Fruit fly (Drosophila melanogaster) whole organism, embryonic: ENCODE measurements around the gene Cyp303a1.

Experiments
- Abd-B ChIP-seq: fragments of 200-800 bp; sonication (Bioruptor generic); optimal IDR thresholded peaks from 2 replicates; lab custom pipeline; 2018; ENCODE audit warnings: missing biosample characterization, mild to moderate bottlenecking, missing genetic modification characterization, moderate library complexity
- CG11695 ChIP-seq: fragments of 200-800 bp; sonication (Bioruptor generic); IDR thresholded peaks from 3 replicates; pipeline ENCODE4 v1.3.6; 2022; ENCODE audit warnings: missing biosample characterization, missing genetic modification characterization
- CG12104 ChIP-seq: fragments of 200-800 bp; sonication (Bioruptor generic); optimal IDR thresholded peaks from 3 replicates; lab custom pipeline; 2016; ENCODE audit warnings: missing biosample characterization, missing genetic modification characterization
- CG12299 ChIP-seq: fragments of 200-800 bp; sonication (Bioruptor generic); optimal IDR thresholded peaks from 2 replicates; lab custom pipeline; 2018; ENCODE audit warnings: missing biosample characterization, mild to moderate bottlenecking, missing genetic modification characterization
- CG13123 ChIP-seq: fragments of 200-800 bp; sonication (Bioruptor generic); optimal IDR thresholded peaks from 2 replicates; lab custom pipeline; 2016; ENCODE audit warnings: missing biosample characterization, missing genetic modification characterization
- CG13775 ChIP-seq: fragments of 200-800 bp; sonication (Bioruptor generic); optimal IDR thresholded peaks from 3 replicates; lab custom pipeline; 2017; ENCODE audit warnings: missing biosample characterization, mild to moderate bottlenecking, missing genetic modification characterization
- CG17829 ChIP-seq: fragments of 200-800 bp; optimal IDR thresholded peaks from 2 replicates; lab custom pipeline; 2019; ENCODE audit warnings: missing biosample characterization, mild to moderate bottlenecking, missing genetic modification characterization, moderate library complexity
- CG18262 ChIP-seq: fragments of 200-800 bp; optimal IDR thresholded peaks from 3 replicates; lab custom pipeline; 2019; ENCODE audit warnings: missing biosample characterization, mild to moderate bottlenecking, missing genetic modification characterization, moderate library complexity
- CG3281 ChIP-seq: fragments of 200-800 bp; sonication (Bioruptor generic); optimal IDR thresholded peaks from 3 replicates; lab custom pipeline; 2017; ENCODE audit warnings: missing biosample characterization, mild to moderate bottlenecking, missing genetic modification characterization
- CG43689 ChIP-seq: fragments of 200-800 bp; sonication (Bioruptor generic); IDR thresholded peaks from 2 replicates; pipeline ENCODE4 v1.3.6; 2022; ENCODE audit warnings: missing biosample characterization, missing genetic modification characterization
- CG6175 ChIP-seq: fragments of 200-800 bp; sonication (Bioruptor generic); IDR thresholded peaks from 3 replicates; pipeline ENCODE4 v1.3.6; 2022; ENCODE audit warnings: missing biosample characterization, missing genetic modification characterization
- CG7745 ChIP-seq: fragments of 200-800 bp; sonication (Bioruptor generic); optimal IDR thresholded peaks from 2 replicates; lab custom pipeline; 2018; ENCODE audit warnings: missing biosample characterization, mild to moderate bottlenecking, missing genetic modification characterization, moderate library complexity
- CG7786 ChIP-seq: fragments of 200-800 bp; sonication (Bioruptor generic); optimal IDR thresholded peaks from 2 replicates; lab custom pipeline; 2016; ENCODE audit warnings: missing biosample characterization, missing genetic modification characterization
- CoRest ChIP-seq: fragments of 200-800 bp; sonication (Bioruptor generic); optimal IDR thresholded peaks from 3 replicates; lab custom pipeline; 2018; ENCODE audit warnings: missing biosample characterization, mild to moderate bottlenecking, missing genetic modification characterization, moderate library complexity
- D ChIP-seq, 2 experiments: fragments of 200-800 bp in 1 of 2; fragments of >200 bp in 1 of 2; sonication (Bioruptor generic) in 1 of 2; optimal IDR thresholded peaks; 2 replicates in 1 of 2; 3 replicates in 1 of 2; lab custom pipeline; 2017; ENCODE audit warnings: mild to moderate bottlenecking in 1 of 2, missing biosample characterization in 1 of 2, missing genetic modification characterization in 1 of 2, missing genetic modification reagents in 1 of 2
- Dref ChIP-seq: fragments of 200-800 bp; sonication (Bioruptor generic); IDR thresholded peaks from 2 replicates; pipeline ENCODE4 v1.3.6; 2022; ENCODE audit warnings: missing biosample characterization, missing genetic modification characterization
- Drgx ChIP-seq: fragments of 200-800 bp; sonication (Bioruptor generic); IDR thresholded peaks from 2 replicates; pipeline ENCODE4 v1.3.6; 2022; ENCODE audit warnings: missing biosample characterization, missing genetic modification characterization
- Ets65A ChIP-seq: fragments of 200-800 bp; sonication (Bioruptor generic); peaks from one replicate; lab custom pipeline; 2016; ENCODE audit warnings: missing biosample characterization, missing genetic modification characterization
- Hmx ChIP-seq: fragments of 200-800 bp; sonication (Bioruptor generic); optimal IDR thresholded peaks from 2 replicates; lab custom pipeline; 2016; ENCODE audit warnings: missing biosample characterization, missing genetic modification characterization
- Meics ChIP-seq: fragments of 200-800 bp; sonication (Bioruptor generic); optimal IDR thresholded peaks from 2 replicates; lab custom pipeline; 2017; ENCODE audit warnings: missing biosample characterization, mild to moderate bottlenecking, missing genetic modification characterization
- Mes4 ChIP-seq: fragments of 200-800 bp; sonication (Bioruptor generic); optimal IDR thresholded peaks from 2 replicates; lab custom pipeline; 2016; ENCODE audit warnings: missing biosample characterization, missing genetic modification characterization
- Opbp ChIP-seq: fragments of 200-800 bp; sonication (Bioruptor generic); IDR thresholded peaks from 3 replicates; pipeline ENCODE4 v1.3.6; 2022; ENCODE audit warnings: missing biosample characterization, missing genetic modification characterization; ENCODE audit not compliant: partially characterized antibody
- Ssrp ChIP-seq: fragments of 200-800 bp; sonication (Bioruptor generic); optimal IDR thresholded peaks from 2 replicates; lab custom pipeline; 2018; ENCODE audit warnings: missing biosample characterization, mild to moderate bottlenecking, missing genetic modification characterization, moderate library complexity
- TFAM ChIP-seq: fragments of 200-800 bp; sonication (Bioruptor generic); optimal IDR thresholded peaks from 2 replicates; lab custom pipeline; 2017; ENCODE audit warnings: missing biosample characterization, missing genetic modification characterization, inconsistent platforms
- ara ChIP-seq: fragments of 200-800 bp; sonication (Bioruptor generic); IDR thresholded peaks from 2 replicates; pipeline ENCODE4 v1.3.6; 2022; ENCODE audit warnings: missing biosample characterization, missing genetic modification characterization
- chinmo ChIP-seq: fragments of 200-800 bp; sonication (Bioruptor generic); IDR thresholded peaks from 4 replicates; pipeline ENCODE4 v1.3.6; 2022; ENCODE audit warnings: missing biosample characterization, missing genetic modification characterization; ENCODE audit not compliant: partially characterized antibody
- crol ChIP-seq: fragments of 200-800 bp; sonication (Bioruptor generic); IDR thresholded peaks from 2 replicates; pipeline ENCODE4 v1.3.6; 2022; ENCODE audit warnings: missing biosample characterization, missing genetic modification characterization
- gem ChIP-seq: fragments of 200-800 bp; sonication (Bioruptor generic); optimal IDR thresholded peaks from 2 replicates; lab custom pipeline; 2019; ENCODE audit warnings: missing biosample characterization, mild to moderate bottlenecking, missing genetic modification characterization, moderate library complexity
- grau ChIP-seq: fragments of 200-800 bp; optimal IDR thresholded peaks from 3 replicates; lab custom pipeline; 2019; ENCODE audit warnings: missing biosample characterization, mild to moderate bottlenecking, missing genetic modification characterization, moderate library complexity
- grn ChIP-seq: fragments of 200-800 bp; sonication (Bioruptor generic); optimal IDR thresholded peaks from 3 replicates; lab custom pipeline; 2017; ENCODE audit warnings: missing biosample characterization, missing genetic modification characterization
- insv ChIP-seq, 2 experiments: fragments of 200-800 bp; sonication (Bioruptor generic); optimal IDR thresholded peaks; 3 replicates each; lab custom pipeline; 2016 to 2018; ENCODE audit warnings: missing biosample characterization in 2 of 2, missing genetic modification characterization in 2 of 2
- inv ChIP-seq: fragments of 200-800 bp; sonication (Bioruptor generic); IDR thresholded peaks from 2 replicates; pipeline ENCODE4 v1.3.6; 2022; ENCODE audit warnings: missing biosample characterization, missing genetic modification characterization; ENCODE audit not compliant: partially characterized antibody
- jumu ChIP-seq: fragments of 200-800 bp; sonication (Bioruptor generic); optimal IDR thresholded peaks from 3 replicates; lab custom pipeline; 2016; ENCODE audit warnings: missing biosample characterization, missing genetic modification characterization
- kah ChIP-seq: fragments of 200-800 bp; sonication (Bioruptor generic); optimal IDR thresholded peaks from 2 replicates; lab custom pipeline; 2018; ENCODE audit warnings: missing biosample characterization, mild to moderate bottlenecking, missing genetic modification characterization
- nerfin-1 ChIP-seq: fragments of 200-800 bp; sonication (Bioruptor generic); optimal IDR thresholded peaks from 3 replicates; lab custom pipeline; 2019; ENCODE audit warnings: missing biosample characterization, mild to moderate bottlenecking, missing genetic modification characterization, moderate library complexity
- nmo ChIP-seq: fragments of 200-800 bp; sonication (Bioruptor generic); optimal IDR thresholded peaks from 2 replicates; lab custom pipeline; 2018; ENCODE audit warnings: missing biosample characterization, mild to moderate bottlenecking, missing genetic modification characterization, moderate library complexity
- oc ChIP-seq: fragments of 200-800 bp; sonication (Bioruptor generic); optimal IDR thresholded peaks from 2 replicates; lab custom pipeline; 2018; ENCODE audit warnings: missing biosample characterization, mild to moderate bottlenecking, missing genetic modification characterization, moderate library complexity
- pfk ChIP-seq: fragments of 200-800 bp; sonication (Bioruptor generic); optimal IDR thresholded peaks from 2 replicates; lab custom pipeline; 2018; ENCODE audit warnings: missing biosample characterization, mild to moderate bottlenecking, missing genetic modification characterization, moderate library complexity
- phol ChIP-seq: fragments of 200-800 bp; sonication (Bioruptor generic); optimal IDR thresholded peaks from 3 replicates; lab custom pipeline; 2018; ENCODE audit warnings: missing biosample characterization, mild to moderate bottlenecking, missing genetic modification characterization, moderate library complexity
- sd ChIP-seq: fragments of 200-800 bp; sonication (Bioruptor generic); optimal IDR thresholded peaks from 3 replicates; lab custom pipeline; 2018; ENCODE audit warnings: missing biosample characterization, mild to moderate bottlenecking, missing genetic modification characterization, moderate library complexity
- tgo ChIP-seq: fragments of 200-800 bp; sonication (Bioruptor generic); IDR thresholded peaks from 3 replicates; pipeline ENCODE4 v1.3.6; 2022; ENCODE audit warnings: missing biosample characterization, missing genetic modification characterization
- twi ChIP-seq: fragments of 200-800 bp; optimal IDR thresholded peaks from 2 replicates; lab custom pipeline; 2019; ENCODE audit warnings: missing biosample characterization, mild to moderate bottlenecking, missing genetic modification characterization, moderate library complexity
- vvl ChIP-seq: fragments of 200-800 bp; sonication (Bioruptor generic); IDR thresholded peaks from 2 replicates; pipeline ENCODE4 v1.3.6; 2022; ENCODE audit warnings: missing biosample characterization, missing genetic modification characterization

The Cyp303a1 gene

DNA sequence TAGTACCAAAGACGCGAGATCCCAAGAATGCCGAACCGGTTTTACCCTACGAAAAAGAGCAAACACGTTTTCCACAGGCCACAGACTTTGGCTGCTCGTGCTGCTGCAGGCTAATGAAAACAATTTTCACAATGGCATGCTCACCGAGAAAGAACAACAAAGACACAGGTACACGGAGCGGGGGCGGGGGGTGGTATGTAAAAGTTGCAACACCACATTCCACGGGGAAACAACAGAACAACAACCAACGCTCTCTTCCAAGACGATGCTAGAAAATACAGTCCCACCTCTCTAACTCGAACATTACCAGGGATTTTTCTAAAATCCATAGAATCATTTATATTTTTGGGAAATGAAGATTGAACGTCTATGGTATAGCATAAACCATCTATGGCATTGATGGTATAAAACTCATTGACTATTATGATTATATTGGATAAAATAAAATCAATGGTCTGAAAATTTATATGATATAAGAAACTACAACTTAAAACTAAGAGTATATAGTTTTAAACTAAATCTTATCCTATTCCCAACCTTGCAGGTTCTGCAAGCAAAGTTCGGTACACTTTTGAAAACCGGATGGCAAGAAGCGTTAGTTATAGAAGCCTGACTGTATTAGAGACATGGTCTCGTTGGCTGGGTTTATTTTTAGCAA, 12.4 kb upstream of the Cyp303a1 start (continued):
- TF ChIP-seq inv (GFP tag; lab: Robert Waterston, UW), result no peak
- peak; percentile 26 for TF ChIP-seq Ssrp (tag; lab: Kevin White, UChicago)
- TF ChIP-seq grau (tag; lab: Kevin White, UChicago), result peak; percentile 92
- peak; percentile 38 for TF ChIP-seq Ets65A
- TF ChIP-seq nmo (GFP tag; lab: Kevin White, UChicago), result peak; percentile 21

DNA sequence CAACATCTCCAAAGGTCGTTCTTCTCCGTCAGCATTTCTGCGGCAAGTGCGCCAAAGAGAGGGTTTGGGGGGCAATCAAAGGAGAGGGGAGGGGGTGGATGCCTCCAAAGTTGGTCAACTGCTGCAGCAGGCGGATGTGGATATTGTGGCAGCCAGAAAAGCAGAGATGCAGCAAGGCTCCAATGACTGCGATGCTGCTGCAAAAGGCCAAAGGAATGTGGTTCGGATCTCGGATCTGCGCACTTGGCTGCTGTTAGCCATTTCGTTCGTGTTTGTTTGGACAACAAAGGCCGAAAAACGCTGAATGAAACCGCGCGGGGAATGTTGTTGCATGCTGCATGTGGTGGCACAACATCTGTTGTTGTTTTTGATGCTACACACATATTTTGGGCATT, 11.9 kb upstream of the Cyp303a1 start:
- TF ChIP-seq phol (tag; lab: Kevin White, UChicago) (no peak), insv (GFP tag; optimal IDR thresholded peaks at IDR 0.05; lab: Kevin White, UChicago) (no peak), CG43689 (GFP tag; lab: Robert Waterston, UW) (no peak), kah (GFP tag; lab: Kevin White, UChicago) (no peak), CG12299 (tag; lab: Kevin White, UChicago) (no peak), vvl (no peak), sd (peak; percentile 13), Hmx (GFP tag; lab: Kevin White, UChicago) (no peak), CG7745 (tag; lab: Kevin White, UChicago) (no peak), nerfin-1 (tag; lab: Kevin White, UChicago) (no peak), Meics (GFP tag; lab: Kevin White, UChicago) (no peak), chinmo (0 out of 4 replicates have a peak, but pooled peaks have one; percentile 23), CG13775 (GFP tag; lab: Kevin White, UChicago) (no peak), pfk (GFP tag; lab: Kevin White, UChicago) (peak; percentile 24), Mes4 (no peak), CG3281 (GFP tag; lab: Kevin White, UChicago) (no peak), ara (GFP tag; lab: Robert Waterston, UW) (no peak), grn (GFP tag; lab: Kevin White, UChicago) (no peak), Dref (no peak), crol (GFP tag; lab: Robert Waterston, UW) (peak; percentile 44), CG7786 (GFP tag; lab: Kevin White, UChicago) (no peak), D (optimal IDR thresholded peaks at IDR 0.05; lab: Kevin White, UChicago) (peak; percentile 58), D (GFP tag; optimal IDR thresholded peaks at IDR 0.05; lab: Kevin White, UChicago) (no peak), Opbp (GFP tag; lab: Robert Waterston, UW) (0 out of 3 replicates have a peak, but pooled peaks have one; percentile 22), jumu (GFP tag; lab: Kevin White, UChicago) (no peak), gem (tag; lab: Kevin White, UChicago) (no peak), CG12104 (no peak), Abd-B (GFP tag; lab: Kevin White, UChicago) (no peak), CG13123 (GFP tag; lab: Kevin White, UChicago) (no peak), oc (no peak), Drgx (GFP tag; lab: Robert Waterston, UW) (no peak), TFAM (no peak), CG11695 (no peak), CoRest (tag; lab: Kevin White, UChicago) (no peak), twi (tag; lab: Kevin White, UChicago) (peak; percentile 82), CG17829 (tag; lab: Kevin White, UChicago) (no peak), tgo (GFP tag; lab: Robert Waterston, UW) (no peak), CG6175 (no peak), CG18262 (tag; lab: Kevin White, UChicago) (no peak)
